Fruit fly (Drosophila melanogaster) whole organism: Measurements from ENCODE around the gene CG1738.

Source experiments
- CG8478 ChIP-seq: fragments of >200 bp; optimal IDR thresholded peaks from 2 replicates; lab custom pipeline; 2018; ENCODE audit warnings: inconsistent platforms
- Dll ChIP-seq: fragments of >200 bp; optimal IDR thresholded peaks from 2 replicates; lab custom pipeline; 2017
- EcR ChIP-seq, 2 experiments: fragments of >200 bp; optimal IDR thresholded peaks; 2 replicates each; lab custom pipeline; 2017; ENCODE audit warnings: missing biosample characterization in 2 of 2, missing genetic modification characterization in 2 of 2, missing genetic modification reagents in 2 of 2
- pan ChIP-seq: fragments of >200 bp; optimal IDR thresholded peaks from 2 replicates; lab custom pipeline; 2017
- psq ChIP-seq: fragments of >200 bp; optimal IDR thresholded peaks from 2 replicates; lab custom pipeline; 2017
- usp ChIP-seq: fragments of >200 bp; optimal IDR thresholded peaks from 2 replicates; lab custom pipeline; 2017; ENCODE audit warnings: missing biosample characterization, missing genetic modification characterization, mixed read lengths

Gene CG1738

DNA sequence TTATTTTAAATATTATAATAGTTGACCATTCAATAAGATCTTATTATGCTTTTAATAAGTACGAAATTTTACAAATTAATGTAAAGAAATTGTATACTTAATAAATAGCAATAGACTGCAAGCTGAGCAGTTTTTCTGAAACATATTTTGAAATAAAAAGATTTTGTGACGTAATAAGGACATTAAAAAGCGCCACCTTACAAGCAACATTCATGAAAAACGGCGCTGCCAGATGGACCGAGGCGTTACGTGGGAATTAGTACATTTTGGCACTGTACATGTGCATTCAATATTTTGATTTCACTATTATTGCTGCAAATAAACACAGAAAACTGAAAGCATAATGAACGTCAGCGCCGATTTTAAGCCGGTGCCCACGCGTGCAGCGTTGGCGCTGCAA is at the start of gene CG1738:
CG1738 (plus strand) TSS at position 221 of the 400 bp plus-strand sequence.
- TF ChIP-seq CG8478, result no peak
- TF ChIP-seq psq (lab: Kevin White, UChicago), result no peak
- no peak for TF ChIP-seq usp (GFP tag; lab: Kevin White, UChicago)
- no peak for TF ChIP-seq EcR (GFP tag; optimal IDR thresholded peaks at IDR 0.05; lab: Kevin White, UChicago)
- no peak for TF ChIP-seq Dll (lab: Kevin White, UChicago)
- TF ChIP-seq pan, result no peak

DNA sequence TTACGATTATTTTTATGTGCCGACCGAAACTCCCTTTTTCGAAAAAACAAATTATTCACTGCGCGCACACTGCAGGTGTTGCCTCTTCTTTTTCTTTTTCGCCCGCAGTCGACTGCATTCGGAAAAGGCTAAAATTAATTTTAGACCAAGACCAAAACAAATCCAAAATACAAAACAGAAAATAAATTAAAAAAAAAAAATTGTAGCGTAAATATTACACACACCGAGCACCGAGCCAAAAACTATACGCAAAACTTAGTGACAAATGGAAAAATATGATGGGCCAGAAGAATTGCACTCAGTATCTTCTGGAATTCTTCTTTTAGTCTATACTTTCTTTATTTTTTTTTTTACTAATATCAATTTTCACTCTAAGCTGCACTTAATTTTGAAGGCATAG is 46.2 kb upstream of the CG1738 start, which contains the start of gene CG44422:
CG44422 (minus strand) TSS at position 101 of the 400 bp plus-strand sequence.
- TF ChIP-seq pan (no peak), Dll (lab: Kevin White, UChicago) (no peak)

DNA sequence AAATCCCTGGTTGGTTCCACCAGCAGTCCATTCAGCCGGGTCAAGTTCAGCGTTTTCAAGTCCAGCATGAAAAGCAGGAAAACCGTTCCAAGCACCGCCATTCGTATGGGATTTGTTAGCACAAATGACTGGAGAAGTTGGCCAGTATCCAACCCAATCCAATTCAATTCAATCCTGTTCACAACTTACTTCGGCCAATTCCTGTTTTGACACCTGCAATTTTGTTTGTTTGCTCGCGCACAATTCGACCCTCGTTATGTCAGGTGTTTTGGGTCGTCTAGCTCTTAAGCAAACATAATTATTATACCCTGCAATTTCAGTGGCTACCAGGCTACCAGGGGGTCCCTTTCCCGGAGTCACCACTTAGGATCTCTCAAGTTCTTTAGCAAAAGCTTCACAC is 37.7 kb upstream of the CG1738 start, which contains the start of gene Ir10a:
Ir10a (minus strand) TSS at position 101 of the 400 bp plus-strand sequence.
- no peak for TF ChIP-seq psq (lab: Kevin White, UChicago)
- no peak for TF ChIP-seq EcR (GFP tag; optimal IDR thresholded peaks at IDR 0.05; lab: Kevin White, UChicago)

DNA sequence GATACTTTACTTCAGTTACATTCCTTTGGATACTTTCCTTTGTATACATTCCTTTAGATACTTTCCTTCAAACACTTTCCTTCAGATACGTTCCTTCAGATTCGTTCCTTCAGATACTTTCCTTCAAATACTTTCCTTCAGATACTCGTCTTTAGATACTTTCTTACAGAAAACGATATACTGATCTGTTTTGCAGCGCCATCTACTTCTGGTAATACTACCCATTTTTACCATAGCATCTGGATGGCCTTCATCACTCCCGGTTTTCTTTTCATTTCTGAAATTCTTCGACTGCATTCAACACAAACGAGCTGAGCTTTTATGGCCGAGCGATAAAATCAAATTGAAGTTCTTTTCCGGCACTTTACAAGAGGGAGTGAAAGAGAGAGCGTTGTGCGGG is 28.9 kb upstream of the CG1738 start:
- TF ChIP-seq pan (no peak), EcR (GFP tag; optimal IDR thresholded peaks at IDR 0.05; lab: Kevin White, UChicago) (no peak), Dll (lab: Kevin White, UChicago) (no peak), psq (lab: Kevin White, UChicago) (no peak), CG8478 (no peak), usp (GFP tag; lab: Kevin White, UChicago) (no peak)

DNA sequence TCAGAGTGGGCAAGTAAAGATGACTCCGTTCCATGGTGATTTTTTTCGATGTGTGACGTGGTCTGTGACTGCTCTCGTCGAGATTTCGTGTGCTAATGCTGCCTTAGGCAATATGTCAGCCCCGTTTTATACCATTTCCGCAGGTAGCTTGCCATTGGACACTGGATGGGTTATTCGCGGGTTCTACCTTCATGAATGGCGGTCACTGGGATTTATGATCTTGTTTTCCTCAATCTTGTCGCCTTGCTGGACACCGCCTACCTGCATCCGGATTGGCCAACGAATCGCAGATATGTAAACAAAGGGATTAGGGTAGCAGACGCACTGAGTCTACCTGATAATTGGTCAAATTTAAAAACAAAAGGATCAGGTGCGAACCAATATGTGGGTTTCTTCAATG is 26.6 kb upstream of the CG1738 start, which contains the start of gene sisA:
sisA (minus strand) TSS at position 101 of the 400 bp plus-strand sequence.
- TF ChIP-seq CG8478 (no peak), Dll (lab: Kevin White, UChicago) (no peak), usp (GFP tag; lab: Kevin White, UChicago) (no peak), pan (no peak), psq (lab: Kevin White, UChicago) (no peak), EcR (GFP tag; optimal IDR thresholded peaks at IDR 0.05; lab: Kevin White, UChicago) (no peak)

DNA sequence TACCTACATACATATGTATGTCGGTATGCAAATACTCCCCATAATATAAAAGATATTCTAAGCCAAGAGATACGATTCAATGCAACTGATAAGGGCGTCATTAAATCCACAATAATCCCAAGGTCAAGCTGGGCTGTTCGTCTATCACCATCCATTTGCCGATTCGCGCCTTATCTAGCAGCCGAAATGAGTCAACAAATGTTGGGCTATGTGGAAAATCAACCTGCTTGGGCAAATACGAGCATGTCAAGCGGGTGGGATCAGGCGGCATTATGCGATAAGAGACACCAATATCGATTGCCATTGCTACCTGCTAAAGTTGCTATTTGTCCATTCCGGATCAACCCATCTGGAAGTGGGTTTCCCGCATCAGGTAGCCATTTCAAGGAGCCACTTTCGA is 26.2 kb upstream of the CG1738 start:
- TF ChIP-seq Dll (lab: Kevin White, UChicago), result no peak

DNA sequence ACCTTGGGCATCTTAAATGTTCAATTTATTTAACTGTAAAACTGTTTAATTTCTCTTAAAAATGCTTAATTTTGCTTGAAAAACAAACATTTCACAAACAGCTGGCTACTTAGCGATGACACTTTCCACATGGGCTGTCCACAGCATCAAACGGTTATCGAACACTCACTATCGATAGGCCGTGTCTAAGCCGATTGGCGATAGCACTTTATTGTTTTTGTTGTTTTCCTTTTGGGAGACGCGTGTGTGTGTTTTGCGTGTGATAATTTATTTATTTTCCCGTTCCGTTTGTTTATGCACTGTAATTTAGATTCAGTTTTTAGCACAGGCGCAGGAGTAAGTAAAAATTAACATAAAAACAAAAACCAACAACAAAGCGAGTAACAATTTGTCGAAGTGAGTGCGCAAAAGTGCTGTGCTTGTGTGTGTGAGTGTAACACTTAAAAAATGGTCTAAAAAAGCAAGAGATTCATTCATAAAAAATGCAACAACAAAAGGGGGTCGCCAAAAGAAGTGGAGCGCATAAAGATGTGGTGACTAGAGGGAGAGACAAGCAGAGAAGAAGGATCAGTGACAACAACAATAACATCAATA is 23.6 kb upstream of the CG1738 start, which contains the start of gene Gapvd1:
Gapvd1 (plus strand) TSS at position 211 of the 594 bp plus-strand sequence.
- TF ChIP-seq CG8478, result peak; percentile 41
- TF ChIP-seq psq (lab: Kevin White, UChicago), result no peak

DNA sequence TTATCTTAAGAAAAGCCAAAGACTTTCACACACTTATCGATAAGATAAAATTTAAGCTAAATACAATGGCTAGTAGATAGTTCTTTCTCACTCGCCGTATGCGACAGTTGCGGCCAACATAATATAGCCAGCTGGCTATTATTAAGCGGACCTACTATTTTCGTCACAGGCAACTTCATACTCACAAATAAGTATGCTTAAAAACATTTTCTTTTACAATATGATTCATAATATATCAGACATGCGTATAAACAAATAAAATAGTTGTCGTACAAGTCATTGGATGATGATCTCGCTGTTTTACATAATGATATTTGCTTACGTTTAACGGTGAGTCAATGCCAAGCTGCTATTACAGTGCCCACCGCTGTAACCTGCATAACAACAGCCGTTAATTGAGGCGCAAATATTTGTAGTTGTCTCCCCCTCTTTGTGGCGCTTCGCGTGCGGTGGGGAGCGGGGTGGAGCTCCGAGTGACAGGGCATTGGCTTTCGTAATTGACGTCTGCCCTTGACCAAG is 22.6 kb upstream of the CG1738 start:
- TF ChIP-seq psq (lab: Kevin White, UChicago) (no peak), Dll (lab: Kevin White, UChicago) (peak; percentile 11)

DNA sequence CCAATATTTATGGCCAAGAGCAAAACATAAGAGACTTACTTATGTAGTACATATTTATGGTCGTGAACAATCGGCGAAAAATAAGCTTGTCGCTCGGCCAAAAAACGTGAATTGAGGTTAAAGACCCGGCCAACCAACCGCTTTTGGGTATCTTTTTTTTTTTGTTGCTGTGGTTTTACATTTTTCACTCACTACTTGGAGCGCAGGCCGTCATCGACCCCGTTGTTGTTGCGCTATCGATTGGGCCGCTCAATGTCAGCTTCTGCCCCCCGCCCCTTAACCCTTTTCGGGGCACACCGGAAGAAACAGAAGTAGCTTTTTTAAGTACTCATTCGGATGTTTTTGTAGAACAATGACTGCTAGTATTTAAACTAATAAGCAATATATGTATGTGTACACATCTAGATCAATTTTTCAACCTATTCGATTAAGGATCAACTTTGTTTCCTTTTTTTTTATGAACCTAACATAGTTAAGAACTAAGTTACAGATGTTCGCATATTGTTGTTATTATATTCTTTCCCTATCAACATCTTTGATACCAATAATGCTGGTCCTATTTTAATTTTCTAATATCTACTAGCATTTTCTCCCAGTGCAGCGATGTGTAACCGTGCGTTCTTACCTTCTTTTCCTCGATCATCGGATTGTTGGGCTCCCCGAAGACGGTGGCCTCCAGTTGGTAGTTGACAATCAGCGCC is 10.7 kb upstream of the CG1738 start:
- TF ChIP-seq EcR (GFP tag; optimal IDR thresholded peaks at IDR 0.05; lab: Kevin White, UChicago) (no peak), pan (no peak), psq (lab: Kevin White, UChicago) (no peak), Dll (lab: Kevin White, UChicago) (no peak), CG8478 (no peak), usp (GFP tag; lab: Kevin White, UChicago) (no peak)

DNA sequence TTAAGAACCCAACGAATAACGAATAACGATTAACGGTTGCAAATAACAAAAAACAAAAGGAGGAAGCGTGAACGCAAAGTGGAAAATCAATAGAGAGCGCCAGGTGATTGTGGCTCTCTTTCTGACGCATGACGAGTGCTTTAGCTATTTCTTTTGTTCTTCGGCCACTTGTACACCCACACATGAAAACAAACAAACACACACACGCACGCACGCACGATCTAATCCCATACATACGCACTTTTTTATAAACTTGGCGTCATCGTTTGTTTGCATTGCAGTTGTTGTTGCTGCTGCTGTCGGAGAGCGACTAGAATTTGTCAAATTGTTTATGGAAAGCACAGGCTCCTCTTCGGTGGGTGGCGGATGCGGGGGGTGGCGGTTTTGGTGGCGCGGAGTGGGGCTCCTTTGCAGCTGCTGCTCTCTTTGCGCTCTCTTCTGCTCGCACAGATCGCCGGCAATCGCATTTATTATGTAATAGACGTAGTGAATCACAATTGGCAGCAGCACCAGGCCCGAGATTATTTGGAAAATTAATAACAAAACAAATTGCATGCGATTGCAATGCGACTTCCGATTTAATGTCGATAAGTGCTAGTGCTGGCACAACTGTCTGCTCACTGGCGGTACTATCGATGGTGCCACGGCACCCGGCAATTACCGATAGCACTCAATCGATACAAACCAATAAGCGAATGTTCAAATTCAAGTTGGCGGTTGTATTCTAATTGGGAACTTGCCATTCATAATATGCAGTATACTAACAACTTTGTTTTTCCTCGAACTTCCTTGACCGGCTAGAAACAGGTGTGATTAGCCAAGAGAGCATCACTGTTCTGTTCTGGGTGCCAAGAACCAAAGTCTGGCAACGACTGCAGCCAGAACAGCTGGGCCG is 9.6 kb upstream of the CG1738 start:
- TF ChIP-seq EcR (GFP tag; optimal IDR thresholded peaks at IDR 0.05; lab: Kevin White, UChicago), result no peak
- TF ChIP-seq Dll (lab: Kevin White, UChicago), result peak; percentile 40

DNA sequence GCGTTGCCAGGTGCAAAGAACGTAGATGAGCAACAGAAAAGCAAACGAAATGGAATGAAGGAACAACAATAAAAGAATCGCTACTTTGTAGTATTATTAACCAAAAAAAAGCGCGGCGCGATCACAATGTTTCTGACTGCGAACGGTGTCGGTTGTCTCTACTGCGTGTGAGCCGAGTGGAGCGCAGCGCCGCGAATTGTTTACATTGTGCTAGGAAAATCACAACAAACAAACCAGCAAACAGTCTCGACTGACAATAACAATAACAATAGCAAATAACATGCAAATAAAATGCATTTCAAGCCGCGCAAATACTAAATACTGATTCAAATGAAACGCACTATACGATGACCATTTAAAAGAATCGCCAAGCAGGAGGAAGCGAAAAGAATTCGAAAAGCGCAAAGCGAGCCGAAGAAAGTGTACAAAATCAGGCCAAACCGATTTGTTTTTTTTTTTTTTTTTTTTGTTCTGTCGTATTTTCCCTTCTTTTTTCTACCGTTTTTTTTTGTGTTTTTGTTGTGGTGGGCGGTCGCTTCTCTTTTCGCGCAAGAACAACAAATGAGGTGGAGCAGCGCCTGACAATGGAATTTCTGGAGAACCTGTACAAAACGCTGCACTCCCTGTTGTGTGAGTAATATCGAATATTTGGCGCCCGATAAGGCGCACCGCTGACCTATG is 8.8 kb upstream of the CG1738 start, which contains the start of the genes CG34348 and Kap3:
CG34348 (plus strand) TSS at position 6 of the 681 bp plus-strand sequence.
Kap3 (minus strand) TSS at position 217 of the 681 bp plus-strand sequence.
- TF ChIP-seq pan (no peak), usp (GFP tag; lab: Kevin White, UChicago) (no peak), psq (lab: Kevin White, UChicago) (no peak), CG8478 (no peak), Dll (lab: Kevin White, UChicago) (no peak), EcR (GFP tag; optimal IDR thresholded peaks at IDR 0.05; lab: Kevin White, UChicago) (no peak)
